Worm (Caenorhabditis elegans) whole organism, midembryonic: Measurements from ENCODE around the gene T09A5.14.
A peak's percentile ranks its signal among the peaks of the same experiment; 100 is the strongest.

Experiments used
- T22C8.4 ChIP-seq: fragments of 200-800 bp; sonication (Bioruptor generic); IDR thresholded peaks from 2 replicates; pipeline ENCODE4 v1.3.6; 2022; ENCODE audit warnings: missing genetic modification characterization, missing compliant biosample characterization
- cog-1 ChIP-seq: sonication (generic microtip); optimal IDR thresholded peaks from 2 replicates; lab custom pipeline; 2016; ENCODE audit warnings: missing genetic modification characterization, missing compliant biosample characterization
- flt-1 ChIP-seq: fragments of 200-800 bp; sonication (Bioruptor generic); IDR thresholded peaks from 2 replicates; pipeline ENCODE4 v1.3.6; 2022; ENCODE audit warnings: missing genetic modification characterization, missing compliant biosample characterization
- klf-2 ChIP-seq: fragments of 200-800 bp; sonication (Bioruptor generic); conservative IDR thresholded peaks from 2 replicates; pipeline ENCODE4 v1.3.6; 2022; ENCODE audit warnings: missing genetic modification reagents, missing genetic modification characterization, missing compliant biosample characterization
- med-1 ChIP-seq: sonication (generic microtip); optimal IDR thresholded peaks from 2 replicates; lab custom pipeline; 2017; ENCODE audit warnings: missing genetic modification characterization, mild to moderate bottlenecking, missing compliant biosample characterization, antibody characterized with exemption, missing genetic modification reagents; ENCODE audit not compliant: insufficient read depth
- ref-1 ChIP-seq: fragments of 200-800 bp; sonication (Bioruptor generic); conservative IDR thresholded peaks from 2 replicates; pipeline ENCODE4 v1.3.6; 2022; ENCODE audit warnings: missing genetic modification reagents, missing genetic modification characterization, missing compliant biosample characterization
- tab-1 ChIP-seq: fragments of 200-800 bp; sonication (Bioruptor generic); IDR thresholded peaks from 2 replicates; pipeline ENCODE4 v1.3.6; 2022; ENCODE audit warnings: missing genetic modification characterization, missing compliant biosample characterization
- ztf-23 ChIP-seq: fragments of 200-800 bp; sonication (Bioruptor generic); IDR thresholded peaks from 2 replicates; pipeline ENCODE4 v1.3.6; 2022; ENCODE audit warnings: missing genetic modification reagents, missing genetic modification characterization, missing compliant biosample characterization
- ztf-29 ChIP-seq: fragments of 200-800 bp; sonication (Bioruptor generic); IDR thresholded peaks from 2 replicates; pipeline ENCODE4 v1.3.6; 2022; ENCODE audit warnings: missing genetic modification reagents, missing genetic modification characterization, missing compliant biosample characterization

T09A5.14 gene

DNA sequence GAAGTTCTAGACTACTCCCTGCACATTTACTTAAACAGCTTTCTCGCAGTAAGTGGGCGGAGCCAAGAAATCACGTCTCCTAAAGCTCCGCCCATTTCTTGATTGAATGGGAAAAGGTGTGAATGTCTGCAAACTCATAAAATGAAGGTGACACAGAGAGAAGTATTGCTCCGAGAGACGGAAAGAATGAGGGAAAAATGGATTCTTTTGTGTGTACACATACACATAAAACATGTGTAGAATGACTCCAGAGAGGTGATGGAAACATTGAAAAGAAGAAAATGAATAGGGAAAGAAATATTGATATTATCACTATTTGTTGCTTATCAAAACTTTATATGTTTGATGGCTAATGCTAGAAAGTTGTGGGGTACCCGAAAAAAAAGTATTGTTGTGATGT lies 19.3 kb downstream of the T09A5.14 start:
- TF ChIP-seq tab-1 (GFP tag; lab: Robert Waterston, UW): no peak
- TF ChIP-seq T22C8.4: no peak
- no peak for TF ChIP-seq ref-1 (GFP tag; lab: Robert Waterston, UW)
- TF ChIP-seq klf-2: no peak
- TF ChIP-seq cog-1: no peak
- no peak for TF ChIP-seq flt-1
- TF ChIP-seq med-1 (GFP tag; lab: Kevin White, UChicago): no peak
- TF ChIP-seq ztf-29: no peak
- TF ChIP-seq ztf-23 (GFP tag; lab: Robert Waterston, UW): no peak

DNA sequence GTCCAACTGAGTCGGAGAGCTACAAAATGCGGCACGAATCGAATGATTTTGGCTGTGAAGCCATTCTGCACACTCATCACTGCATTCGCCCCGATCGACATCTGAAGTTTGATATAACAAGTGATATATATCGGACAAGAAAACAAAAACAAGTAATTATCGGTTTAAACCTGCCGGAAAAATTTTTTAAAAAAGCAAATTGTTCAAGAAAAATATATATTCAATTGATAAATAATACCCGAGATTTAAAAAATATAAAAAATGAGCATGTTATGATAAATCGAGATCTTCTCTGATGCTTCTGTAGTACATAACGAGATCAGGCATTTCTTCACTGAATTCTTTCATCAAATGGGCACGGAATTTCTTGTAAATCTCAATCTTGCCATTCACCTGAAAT lies 21.5 kb downstream of the T09A5.14 start, which contains the start of gene T09A5.5:
Gene T09A5.5, minus strand, starts transcription at position 101 of the 400 bp plus-strand sequence.
- no peak for TF ChIP-seq ztf-23 (GFP tag; lab: Robert Waterston, UW)
- TF ChIP-seq klf-2: no peak
- no peak for TF ChIP-seq cog-1
- TF ChIP-seq ztf-29: no peak
- no peak for TF ChIP-seq flt-1
- TF ChIP-seq ref-1 (GFP tag; lab: Robert Waterston, UW): no peak
- no peak for TF ChIP-seq tab-1 (GFP tag; lab: Robert Waterston, UW)
- no peak for TF ChIP-seq med-1 (GFP tag; lab: Kevin White, UChicago)
- no peak for TF ChIP-seq T22C8.4

DNA sequence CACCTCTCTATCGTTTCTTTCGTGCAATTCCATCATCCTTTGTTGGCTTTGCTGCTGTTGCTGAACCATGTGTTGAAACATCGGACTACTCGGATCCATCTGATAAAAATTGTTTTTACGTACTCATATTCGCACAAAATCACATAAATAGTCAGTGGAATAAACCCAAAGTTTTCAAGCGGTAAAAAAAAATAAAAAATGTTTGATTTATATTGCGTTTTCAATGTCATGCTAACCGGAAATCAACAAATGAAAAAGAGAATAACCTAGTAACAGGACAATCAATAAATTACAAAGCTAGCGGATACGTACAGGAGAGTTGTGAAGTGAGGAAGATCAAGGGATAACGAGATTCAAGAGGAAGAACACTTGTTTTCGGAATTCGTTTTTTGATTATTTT lies 22.8 kb downstream of the T09A5.14 start, which contains the start of gene mdt-10:
Gene mdt-10, minus strand, starts transcription at position 101 of the 400 bp plus-strand sequence.
- no peak for TF ChIP-seq ztf-29
- TF ChIP-seq T22C8.4: no peak

DNA sequence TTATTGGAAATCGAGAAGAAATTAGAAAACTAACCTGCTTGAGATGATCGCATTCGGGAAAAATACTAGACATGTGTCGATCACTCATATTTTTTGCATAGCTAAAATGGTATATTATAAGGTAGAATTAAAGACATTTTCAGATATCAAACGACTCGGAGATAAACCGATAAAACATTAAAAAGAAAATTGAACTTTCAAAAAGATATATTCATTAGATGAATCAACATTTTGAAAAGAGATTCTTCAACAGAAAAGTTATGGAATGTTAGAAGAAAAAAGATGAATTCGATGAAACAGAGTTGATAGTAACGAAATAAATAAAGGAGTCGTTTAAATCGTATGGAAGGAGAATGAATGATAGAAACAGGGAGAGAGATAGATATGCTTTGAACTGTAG lies 23.5 kb downstream of the T09A5.14 start, which contains the start of gene mdmh-35:
Gene mdmh-35, minus strand, starts transcription at position 101 of the 400 bp plus-strand sequence.
- TF ChIP-seq klf-2 (no peak), cog-1 (no peak), ref-1 (GFP tag; lab: Robert Waterston, UW) (no peak), ztf-29 (no peak), med-1 (GFP tag; lab: Kevin White, UChicago) (no peak), T22C8.4 (no peak), flt-1 (no peak), tab-1 (GFP tag; lab: Robert Waterston, UW) (no peak), ztf-23 (GFP tag; lab: Robert Waterston, UW) (no peak)

DNA sequence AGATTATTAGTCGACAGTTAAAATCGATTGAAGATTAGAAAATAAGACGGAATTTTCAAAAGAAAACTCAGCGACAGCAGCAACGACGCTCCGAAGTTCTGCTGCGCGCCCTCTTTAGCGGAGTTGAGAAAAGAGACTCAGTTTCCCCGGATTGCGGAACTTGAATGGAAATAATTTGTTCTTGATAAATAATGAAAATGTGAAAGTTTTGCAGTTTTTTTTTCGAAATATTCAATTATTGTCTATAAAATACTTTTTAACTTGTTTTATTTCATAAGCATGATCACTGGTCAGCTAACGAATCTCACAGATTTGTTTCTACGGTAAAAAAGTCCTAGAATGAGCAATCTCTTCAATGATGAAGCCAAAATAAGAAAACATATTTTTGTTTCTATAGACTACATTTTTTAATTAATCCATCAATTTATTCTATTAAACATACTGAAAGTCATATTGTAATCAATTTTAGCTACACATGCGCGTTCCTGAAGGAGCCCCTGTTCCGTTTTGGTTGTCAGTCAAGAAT lies 25.4 kb downstream of the T09A5.14 start, which contains the start of the genes cec-3 and T09A5.15:
Gene cec-3, minus strand, starts transcription at position 116 of the 526 bp plus-strand sequence.
Gene T09A5.15, plus strand, starts transcription at position 476 of the 526 bp plus-strand sequence.
- TF ChIP-seq T22C8.4 (no peak), ztf-23 (GFP tag; lab: Robert Waterston, UW) (0 out of 2 replicates have a peak, but pooled peaks have one; percentile 35), cog-1 (peak; percentile 22), flt-1 (peak; percentile 48; the same call in 1 of the 2 replicates)

DNA sequence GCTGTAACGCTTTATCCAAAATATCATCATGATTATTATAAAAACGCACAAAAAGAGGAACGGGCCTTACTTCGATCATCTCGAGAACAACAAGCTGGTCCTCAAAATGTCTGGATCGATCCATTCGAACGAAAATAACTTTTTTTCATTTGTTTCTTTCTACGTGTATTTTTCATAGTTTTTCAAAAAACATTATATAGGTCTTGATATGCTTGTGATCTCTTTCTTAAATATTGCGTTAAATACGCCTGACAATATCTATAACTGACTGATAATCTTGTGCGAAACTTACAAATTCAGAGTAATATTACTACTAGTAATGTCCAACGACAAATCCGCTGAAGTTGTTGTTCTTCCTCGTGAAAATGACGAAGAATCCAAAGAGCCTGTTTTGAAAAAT lies 25.9 kb downstream of the T09A5.14 start, which contains the start of gene sds-22:
Gene sds-22, plus strand, starts transcription at position 301 of the 400 bp plus-strand sequence.
- TF ChIP-seq klf-2: no peak
- no peak for TF ChIP-seq ztf-29

DNA sequence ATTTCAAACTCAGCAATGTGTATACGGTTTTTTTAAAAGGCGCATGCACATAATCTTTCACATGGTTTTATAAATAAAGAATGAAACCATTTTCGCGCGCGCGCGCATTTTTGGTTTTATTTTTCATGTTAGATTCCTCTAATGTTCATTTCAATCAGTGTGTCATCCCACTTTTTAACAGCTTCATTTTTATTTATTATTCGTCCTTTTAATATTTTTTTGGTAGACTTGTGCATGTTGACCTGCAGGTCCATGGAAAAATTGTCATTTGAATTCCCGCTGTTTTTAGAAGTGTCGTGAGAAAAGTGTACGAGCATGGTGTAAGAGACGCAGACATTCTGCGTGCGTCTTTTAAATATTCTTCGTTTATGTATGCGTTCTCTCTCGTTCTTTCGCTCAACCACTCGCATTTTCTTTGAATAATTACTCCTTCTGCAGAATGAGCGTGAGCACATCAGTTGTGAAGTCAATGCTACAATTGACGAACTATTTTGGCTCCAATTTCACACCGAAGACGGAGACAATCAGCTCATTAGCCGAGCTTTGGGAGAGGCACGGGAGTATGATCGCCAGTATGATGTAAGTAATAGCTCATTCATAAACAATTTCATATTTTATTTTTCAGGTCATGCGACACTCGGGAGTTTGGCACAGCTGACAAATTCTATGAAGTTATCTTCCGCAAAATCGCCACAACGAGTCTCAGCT lies 28.2 kb downstream of the T09A5.14 start, which contains the start of gene lin-5:
Gene lin-5, plus strand, starts transcription at position 354 of the 708 bp plus-strand sequence.
- no peak for TF ChIP-seq med-1 (GFP tag; lab: Kevin White, UChicago)
- peak; percentile 36 for TF ChIP-seq cog-1
- TF ChIP-seq klf-2: 0 out of 2 replicates have a peak, but pooled peaks have one; percentile 47

DNA sequence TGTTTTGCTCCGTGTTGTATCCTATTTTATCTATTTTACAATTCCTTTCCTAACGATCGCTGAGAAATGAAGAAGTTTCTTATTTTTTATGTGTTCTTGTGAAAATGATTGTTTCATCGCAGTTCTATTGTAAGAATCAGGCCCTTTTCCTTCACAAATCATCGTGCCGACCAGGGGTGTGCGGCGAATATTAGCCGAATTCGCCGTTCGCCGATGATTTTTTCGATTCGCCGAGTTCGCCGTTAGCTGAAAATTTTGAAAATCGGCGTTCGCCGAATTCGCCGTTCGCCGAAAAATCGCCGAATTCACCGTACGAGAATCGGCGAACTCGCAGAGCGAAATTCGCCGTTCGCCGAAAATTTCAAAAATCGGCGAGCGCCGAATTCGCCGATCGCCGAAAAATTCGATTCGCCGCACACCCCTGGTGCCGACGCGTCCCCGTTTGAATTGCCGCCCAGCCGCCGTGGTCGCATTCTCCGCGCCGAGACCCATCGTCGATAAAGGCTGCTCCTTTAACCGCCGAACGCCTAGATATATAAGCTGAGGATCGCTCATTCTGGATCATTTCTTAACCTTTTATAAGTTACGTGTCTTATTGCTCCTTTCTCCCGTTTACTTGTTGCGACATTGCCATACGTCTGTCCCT lies 31.4 kb downstream of the T09A5.14 start:
- TF ChIP-seq tab-1 (GFP tag; lab: Robert Waterston, UW) (no peak), cog-1 (no peak), ztf-29 (no peak)

DNA sequence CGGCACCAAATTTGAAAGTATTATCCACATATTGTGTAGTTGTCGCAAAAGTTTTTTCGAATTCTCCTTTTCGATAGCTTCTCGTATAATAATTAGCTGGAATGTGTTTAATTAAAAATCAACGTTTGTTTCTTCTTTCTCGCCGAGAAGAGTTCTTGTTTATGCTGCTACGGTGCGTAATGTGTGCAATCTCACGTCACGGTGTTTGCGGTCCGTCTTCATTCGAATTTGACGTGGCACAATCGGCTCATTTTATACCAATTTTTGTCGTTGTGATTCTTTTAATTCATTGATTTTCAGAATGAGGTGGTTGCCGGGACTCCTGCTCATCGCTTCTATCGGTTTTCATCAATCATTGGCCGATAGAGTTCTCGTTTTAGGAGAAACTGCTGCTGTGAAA lies 32.1 kb downstream of the T09A5.14 start, which contains the start of gene ostb-1:
Gene ostb-1, plus strand, starts transcription at position 301 of the 400 bp plus-strand sequence.
- no peak for TF ChIP-seq flt-1
- TF ChIP-seq T22C8.4: no peak
- TF ChIP-seq med-1 (GFP tag; lab: Kevin White, UChicago): no peak
- no peak for TF ChIP-seq ref-1 (GFP tag; lab: Robert Waterston, UW)

DNA sequence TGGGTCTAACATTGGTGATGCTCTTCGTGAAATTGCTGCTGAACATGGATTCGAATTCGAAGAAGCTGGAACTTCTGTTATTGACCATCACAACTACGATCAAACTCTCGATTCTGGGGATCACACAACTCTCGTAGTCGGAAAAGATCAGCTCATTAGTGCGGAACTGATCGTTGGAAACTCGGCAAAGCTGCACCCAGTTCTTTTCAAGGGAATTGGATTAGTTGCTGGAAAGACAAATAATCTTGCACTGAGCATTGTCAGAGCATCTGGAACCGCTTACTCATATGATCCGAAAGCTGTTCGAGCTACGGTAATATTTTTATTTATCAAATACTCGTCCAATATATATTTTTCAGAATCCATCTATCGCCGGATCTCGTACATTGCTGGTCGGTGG lies 32.7 kb downstream of the T09A5.14 start:
- TF ChIP-seq med-1 (GFP tag; lab: Kevin White, UChicago): no peak
- no peak for TF ChIP-seq T22C8.4
- no peak for TF ChIP-seq ref-1 (GFP tag; lab: Robert Waterston, UW)
- no peak for TF ChIP-seq flt-1
- no peak for TF ChIP-seq tab-1 (GFP tag; lab: Robert Waterston, UW)
- TF ChIP-seq ztf-23 (GFP tag; lab: Robert Waterston, UW): no peak
- no peak for TF ChIP-seq klf-2
- TF ChIP-seq cog-1: no peak
- no peak for TF ChIP-seq ztf-29

DNA sequence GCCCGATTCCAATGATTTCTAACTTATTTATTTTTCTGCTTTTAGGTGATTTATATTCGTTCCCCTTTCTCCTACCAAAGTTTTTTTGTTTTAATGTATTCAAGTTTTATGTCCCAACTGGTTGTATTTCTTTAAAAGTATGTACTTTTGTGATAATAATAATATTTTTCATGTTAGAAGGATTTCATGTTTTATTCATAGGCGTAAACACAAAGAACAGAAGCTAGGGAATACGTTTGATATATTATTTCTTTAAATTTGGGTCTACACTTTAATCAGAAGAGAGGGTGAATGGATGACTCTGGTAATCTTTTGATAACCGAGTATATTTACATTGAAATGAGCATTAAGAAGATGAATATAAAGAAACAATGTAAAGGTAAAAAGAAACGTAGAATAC lies 33.9 kb downstream of the T09A5.14 start:
- TF ChIP-seq ref-1 (GFP tag; lab: Robert Waterston, UW) (no peak), T22C8.4 (no peak), ztf-23 (GFP tag; lab: Robert Waterston, UW) (no peak), tab-1 (GFP tag; lab: Robert Waterston, UW) (no peak), flt-1 (no peak)
